Fruit fly (Drosophila melanogaster): Measurements from ENCODE around the gene CG3168.

Gene CG3168

DNA sequence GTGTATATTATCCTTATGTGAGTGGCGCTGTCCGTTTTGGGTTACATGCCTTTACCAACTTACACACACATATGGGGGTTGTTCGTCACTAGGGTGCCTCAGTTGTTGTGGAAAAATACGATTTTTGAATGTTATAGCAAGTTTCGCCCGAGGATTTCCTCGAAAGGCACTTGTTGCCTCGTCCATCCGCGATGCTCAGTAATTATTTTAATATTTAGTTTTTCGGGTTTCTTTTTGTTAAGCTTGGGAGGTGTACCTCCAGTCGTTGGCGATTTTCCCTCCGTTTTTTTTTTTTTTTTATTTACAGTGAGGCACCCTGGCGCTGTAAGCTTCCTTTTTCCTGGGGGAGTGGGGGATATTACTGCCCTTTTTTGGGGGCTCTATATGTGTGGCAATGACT, 43.3 kb downstream of the CG3168 start (continued):
- peak; percentile 62 for TF ChIP-seq CG15601 (tag; optimal IDR thresholded peaks at IDR 0.05)
- TF ChIP-seq kay (GFP tag; optimal IDR thresholded peaks at IDR 0.05), result peak; percentile 29
- no peak for TF ChIP-seq CG34422 (GFP tag; IDR thresholded peaks at IDR 0.05)
- peak; percentile 46 for TF ChIP-seq Asciz (GFP tag; optimal IDR thresholded peaks at IDR 0.05)
- TF ChIP-seq fd3F (GFP tag; optimal IDR thresholded peaks at IDR 0.05), result peak; percentile 41
- TF ChIP-seq luna (GFP tag; optimal IDR thresholded peaks at IDR 0.05), result no peak
- peak; percentile 86 for TF ChIP-seq vvl (GFP tag; IDR thresholded peaks at IDR 0.05)
- TF ChIP-seq CG8478 (optimal IDR thresholded peaks at IDR 0.05), result no peak
- no peak for TF ChIP-seq repo (GFP tag; optimal IDR thresholded peaks at IDR 0.05)
- no peak for TF ChIP-seq HLH4C (GFP tag; IDR thresholded peaks at IDR 0.05; ENCODE audit: partially characterized antibody)
- peak; percentile 65; the same call in 1 of the 2 replicates for TF ChIP-seq ara (GFP tag; IDR thresholded peaks at IDR 0.05)
- no peak for TF ChIP-seq CG5245 (GFP tag; optimal IDR thresholded peaks at IDR 0.05)
- peak; percentile 75 for TF ChIP-seq dysf (GFP tag; IDR thresholded peaks at IDR 0.05)
- TF ChIP-seq ato (GFP tag; IDR thresholded peaks at IDR 0.05; ENCODE audit: partially characterized antibody), result no peak
- TF ChIP-seq CG17802 (tag; optimal IDR thresholded peaks at IDR 0.05), result no peak
- no peak for TF ChIP-seq CG4360 (GFP tag; IDR thresholded peaks at IDR 0.05)
- TF ChIP-seq CG7786 (GFP tag; optimal IDR thresholded peaks at IDR 0.05), result peak; percentile 52

DNA sequence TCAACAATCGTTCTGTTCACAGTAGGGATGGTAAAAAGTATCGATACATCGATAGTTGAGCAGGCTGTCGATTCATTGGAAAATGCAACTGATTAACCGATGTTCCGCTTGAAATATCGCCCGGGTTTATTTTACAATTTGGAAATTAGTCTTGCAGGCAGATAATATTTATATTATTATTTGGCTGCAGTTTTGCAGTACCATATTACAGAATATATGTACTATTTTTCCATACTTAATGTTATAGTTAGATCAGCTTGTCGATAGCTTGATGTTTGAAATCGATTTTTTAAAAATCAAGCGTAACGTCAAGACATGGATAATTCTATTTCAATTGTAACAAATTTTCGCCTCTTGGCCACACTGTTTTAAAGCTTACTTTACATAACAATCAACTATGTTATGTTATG, 44.8 kb downstream of the CG3168 start, which contains the start of gene CG14442:
CG14442 (minus strand) TSS at position 29 of the 410 bp plus-strand sequence.
- TF ChIP-seq stwl (tag; optimal IDR thresholded peaks at IDR 0.05) (peak; percentile 98), CG14050 (GFP tag; IDR thresholded peaks at IDR 0.05) (no peak), CG7556 (GFP tag; optimal IDR thresholded peaks at IDR 0.05) (peak; percentile 12), cato (GFP tag; optimal IDR thresholded peaks at IDR 0.05; ENCODE audit: borderline replicate concordance) (no peak), CG30431 (GFP tag; optimal IDR thresholded peaks at IDR 0.05) (no peak), Fer3 (tag; optimal IDR thresholded peaks at IDR 0.05) (no peak), D (optimal IDR thresholded peaks at IDR 0.05) (no peak), D (GFP tag; optimal IDR thresholded peaks at IDR 0.05) (no peak), CG9797 (GFP tag; optimal IDR thresholded peaks at IDR 0.05) (peak; percentile 40), knrl (GFP tag; IDR thresholded peaks at IDR 0.05; ENCODE audit: partially characterized antibody) (peak; percentile 93), CG30403 (GFP tag; optimal IDR thresholded peaks at IDR 0.05) (peak; percentile 64), Max (GFP tag; optimal IDR thresholded peaks at IDR 0.05) (peak; percentile 18), Bgb (GFP tag; IDR thresholded peaks at IDR 0.05; ENCODE audit: partially characterized antibody) (peak; percentile 93), Sox100B (GFP tag; optimal IDR thresholded peaks at IDR 0.05) (no peak), onecut (GFP tag; IDR thresholded peaks at IDR 0.05) (no peak), YL-1 (GFP tag; optimal IDR thresholded peaks at IDR 0.05) (no peak), CG13775 (GFP tag; optimal IDR thresholded peaks at IDR 0.05) (peak; percentile 45), fd64A (GFP tag; optimal IDR thresholded peaks at IDR 0.05) (no peak), ap (GFP tag; IDR thresholded peaks at IDR 0.05) (no peak), scrt (GFP tag; optimal IDR thresholded peaks at IDR 0.05) (no peak), Hmr (GFP tag; optimal IDR thresholded peaks at IDR 0.05) (peak; percentile 56), CG30020 (tag; optimal IDR thresholded peaks at IDR 0.05) (peak; percentile 56), dati (GFP tag; IDR thresholded peaks at IDR 0.05) (no peak), CG17802 (tag; optimal IDR thresholded peaks at IDR 0.05) (no peak), pho (GFP tag; optimal IDR thresholded peaks at IDR 0.05) (peak; percentile 24), luna (GFP tag; optimal IDR thresholded peaks at IDR 0.05) (no peak), pb (GFP tag; optimal IDR thresholded peaks at IDR 0.05) (no peak), Nf-YB (GFP tag; optimal IDR thresholded peaks at IDR 0.05) (no peak), CG31365 (tag; optimal IDR thresholded peaks at IDR 0.05) (no peak), CG34422 (GFP tag; IDR thresholded peaks at IDR 0.05) (no peak), MBD-R2 (GFP tag; IDR thresholded peaks at IDR 0.05) (peak; percentile 8; the same call in 1 of the 2 replicates), cg (GFP tag; optimal IDR thresholded peaks at IDR 0.05) (no peak), Trl (optimal IDR thresholded peaks at IDR 0.05) (no peak), Trl (GFP tag; optimal IDR thresholded peaks at IDR 0.05) (peak; percentile 0), CG7786 (GFP tag; optimal IDR thresholded peaks at IDR 0.05) (no peak), trem (tag; optimal IDR thresholded peaks at IDR 0.05) (peak; percentile 48), vnd (GFP tag; IDR thresholded peaks at IDR 0.05; ENCODE audit: partially characterized antibody) (peak; percentile 95), aop (GFP tag; IDR thresholded peaks at IDR 0.05) (no peak)

Data from whole organism, embryonic.